Fruit fly (Drosophila melanogaster) whole organism, adult: ENCODE measurements around the gene CG31915.

Experiments
- CG11617 ChIP-seq: fragments of 200-800 bp; sonication (Bioruptor generic); optimal IDR thresholded peaks from 2 replicates; lab custom pipeline; 2017; ENCODE audit warnings: mild to moderate bottlenecking, missing biosample characterization, missing genetic modification reagents, missing genetic modification characterization
- CG12768 ChIP-seq: fragments of 200-800 bp; sonication (Bioruptor generic); optimal IDR thresholded peaks from 2 replicates; lab custom pipeline; 2017; ENCODE audit warnings: missing biosample characterization, missing genetic modification characterization, mild to moderate bottlenecking, moderate library complexity, missing genetic modification reagents
- CG14711 ChIP-seq: fragments of 200-800 bp; sonication (Bioruptor generic); optimal IDR thresholded peaks from 2 replicates; lab custom pipeline; 2018; ENCODE audit warnings: missing biosample characterization, mild to moderate bottlenecking, missing genetic modification characterization, moderate library complexity
- CG1620 ChIP-seq: fragments of 200-800 bp; sonication (Bioruptor generic); optimal IDR thresholded peaks from 2 replicates; lab custom pipeline; 2016; ENCODE audit warnings: missing biosample characterization, missing genetic modification characterization
- CG33017 ChIP-seq: fragments of 200-800 bp; sonication (Bioruptor generic); optimal IDR thresholded peaks from 2 replicates; lab custom pipeline; 2018; ENCODE audit warnings: missing biosample characterization, mild to moderate bottlenecking, missing genetic modification characterization, moderate library complexity
- CG5204 ChIP-seq: fragments of 200-800 bp; sonication (Bioruptor generic); optimal IDR thresholded peaks from 2 replicates; lab custom pipeline; 2016; ENCODE audit warnings: missing biosample characterization, missing genetic modification characterization
- CG7045 ChIP-seq: fragments of 200-800 bp; sonication (Bioruptor generic); optimal IDR thresholded peaks from 2 replicates; lab custom pipeline; 2017; ENCODE audit warnings: missing biosample characterization, mild to moderate bottlenecking, missing genetic modification characterization
- CG7101 ChIP-seq: fragments of 200-800 bp; sonication (Bioruptor generic); optimal IDR thresholded peaks from 2 replicates; lab custom pipeline; 2018; ENCODE audit warnings: missing biosample characterization, mild to moderate bottlenecking, missing genetic modification characterization, moderate library complexity
- Clk ChIP-seq: fragments of 200-800 bp; sonication (Bioruptor generic); optimal IDR thresholded peaks from 2 replicates; lab custom pipeline; 2017; ENCODE audit warnings: missing biosample characterization, missing genetic modification characterization
- Crg-1 ChIP-seq: fragments of 200-800 bp; sonication (Bioruptor generic); optimal IDR thresholded peaks from 2 replicates; lab custom pipeline; 2016; ENCODE audit warnings: missing biosample characterization, missing genetic modification characterization
- Hr96 ChIP-seq: fragments of 200-800 bp; sonication (Bioruptor generic); optimal IDR thresholded peaks from 2 replicates; lab custom pipeline; 2016; ENCODE audit warnings: missing biosample characterization, missing genetic modification characterization
- Mnt ChIP-seq: fragments of 200-800 bp; sonication (Bioruptor generic); optimal IDR thresholded peaks from 2 replicates; lab custom pipeline; 2016; ENCODE audit warnings: missing biosample characterization, mild to moderate bottlenecking, missing genetic modification characterization
- bab1 ChIP-seq: fragments of 200-800 bp; sonication (Bioruptor generic); optimal IDR thresholded peaks from 3 replicates; lab custom pipeline; 2019; ENCODE audit warnings: missing biosample characterization, mild to moderate bottlenecking, missing genetic modification characterization, moderate library complexity
- cic ChIP-seq: fragments of 200-800 bp; sonication (Bioruptor generic); optimal IDR thresholded peaks from 2 replicates; lab custom pipeline; 2017; ENCODE audit warnings: missing biosample characterization, mild to moderate bottlenecking, missing genetic modification characterization, moderate library complexity
- kay ChIP-seq: fragments of 200-800 bp; sonication (Bioruptor generic); peaks from one replicate; lab custom pipeline; 2016; ENCODE audit warnings: missing biosample characterization, missing genetic modification characterization, borderline replicate concordance
- ovo ChIP-seq: fragments of 200-800 bp; sonication (Bioruptor generic); optimal IDR thresholded peaks from 2 replicates; lab custom pipeline; 2016; ENCODE audit warnings: missing biosample characterization, missing genetic modification characterization
- tj ChIP-seq: fragments of 200-800 bp; sonication (Bioruptor generic); optimal IDR thresholded peaks from 3 replicates; lab custom pipeline; 2017; ENCODE audit warnings: missing biosample characterization, mild to moderate bottlenecking, missing genetic modification characterization, moderate library complexity
- toe ChIP-seq: fragments of 200-800 bp; sonication (Bioruptor generic); optimal IDR thresholded peaks from 2 replicates; lab custom pipeline; 2016; ENCODE audit warnings: missing biosample characterization, missing genetic modification characterization

CG31915 gene

DNA sequence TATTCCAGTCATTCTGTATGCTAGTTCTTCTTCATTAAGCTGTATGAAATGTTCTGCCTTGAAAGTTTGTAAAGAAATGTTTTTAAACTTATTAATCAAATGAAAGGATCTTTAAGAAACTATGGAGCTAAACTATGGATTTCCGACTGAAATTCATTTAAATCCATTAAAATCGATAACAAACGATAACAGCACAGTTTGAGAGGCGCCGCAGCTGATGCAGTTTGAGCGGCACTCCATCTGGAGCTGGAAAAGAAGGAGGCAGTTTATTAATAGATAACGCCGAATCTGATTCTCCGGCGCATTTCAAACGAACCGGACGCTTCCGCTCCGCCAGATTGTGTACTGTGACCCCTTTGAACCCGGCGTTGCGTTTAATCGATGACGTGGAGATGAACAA is at the start of gene CG31915:
TSS of gene CG31915 (plus strand) at position 263 of the 400 bp plus-strand sequence.
- no peak for TF ChIP-seq kay (GFP tag; lab: Kevin White, UChicago)

DNA sequence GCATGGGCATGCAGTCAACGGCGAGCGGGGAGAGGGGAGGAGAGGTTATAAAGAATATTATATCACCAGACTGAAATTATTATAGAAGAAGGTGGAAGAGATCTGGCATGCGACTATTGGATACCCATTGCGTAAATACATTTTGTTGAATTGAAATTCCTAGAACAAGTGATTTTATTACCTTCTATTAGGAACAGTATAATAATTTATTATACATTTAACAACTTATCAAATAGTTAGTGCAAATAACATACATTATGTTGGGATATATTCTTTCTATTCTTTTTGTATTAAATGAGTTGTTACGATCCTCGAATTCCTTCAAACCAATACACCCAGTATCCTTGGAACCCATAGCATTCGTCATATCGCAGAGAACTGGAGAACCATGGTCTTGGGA is 49.6 kb upstream of the CG31915 start:
- TF ChIP-seq Mnt (no peak), cic (GFP tag; lab: Kevin White, UChicago) (no peak), Hr96 (no peak), CG7101 (no peak), CG12768 (GFP tag; lab: Kevin White, UChicago) (no peak)

DNA sequence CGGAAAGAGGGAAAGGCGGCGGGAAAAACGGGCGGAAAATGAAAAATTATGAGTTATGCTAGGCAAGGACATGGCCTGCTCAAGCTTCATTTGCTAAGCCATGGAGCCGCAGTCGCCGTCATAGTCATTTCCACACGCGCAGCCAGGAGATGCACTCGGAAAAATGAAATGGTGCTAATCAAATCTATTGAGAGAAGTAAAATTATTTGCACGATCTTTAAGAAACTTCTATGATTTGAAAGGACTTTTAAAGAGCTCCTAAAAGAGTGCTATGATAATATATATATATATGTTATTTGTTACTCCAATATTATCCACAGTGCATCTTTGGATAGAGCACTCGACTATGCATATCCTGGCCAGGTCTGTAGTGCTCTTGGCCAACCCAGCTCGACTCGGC is 48.8 kb upstream of the CG31915 start:
- TF ChIP-seq CG11617 (GFP tag; lab: Kevin White, UChicago) (no peak), bab1 (GFP tag; lab: Kevin White, UChicago) (no peak), tj (no peak), kay (GFP tag; lab: Kevin White, UChicago) (no peak), CG7045 (GFP tag; lab: Kevin White, UChicago) (no peak)

DNA sequence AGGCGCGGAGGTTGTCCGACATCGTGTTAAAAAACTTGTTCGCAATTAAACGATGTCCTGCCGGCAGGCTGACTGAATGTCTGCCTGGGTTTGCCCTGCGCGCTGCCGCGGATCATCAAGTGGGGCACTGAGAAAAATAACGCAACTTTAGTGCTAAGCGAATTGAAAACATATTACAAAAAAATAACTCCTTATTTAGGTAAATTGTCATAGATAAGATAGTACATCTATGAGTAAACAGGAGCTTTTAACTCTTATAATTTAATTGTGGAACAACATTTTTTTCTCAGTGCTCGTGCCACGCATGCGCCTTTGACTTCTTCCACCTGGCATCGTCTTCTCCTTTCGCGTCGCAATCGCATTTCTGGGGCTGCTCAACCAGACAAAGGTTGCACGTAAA is 48.0 kb upstream of the CG31915 start:
- TF ChIP-seq CG12768 (GFP tag; lab: Kevin White, UChicago) (no peak), CG33017 (tag; lab: Kevin White, UChicago) (no peak), toe (GFP tag; lab: Kevin White, UChicago) (no peak), bab1 (GFP tag; lab: Kevin White, UChicago) (no peak), CG11617 (GFP tag; lab: Kevin White, UChicago) (no peak), CG14711 (tag; lab: Kevin White, UChicago) (no peak), Clk (GFP tag; lab: Kevin White, UChicago) (no peak), CG1620 (no peak)

DNA sequence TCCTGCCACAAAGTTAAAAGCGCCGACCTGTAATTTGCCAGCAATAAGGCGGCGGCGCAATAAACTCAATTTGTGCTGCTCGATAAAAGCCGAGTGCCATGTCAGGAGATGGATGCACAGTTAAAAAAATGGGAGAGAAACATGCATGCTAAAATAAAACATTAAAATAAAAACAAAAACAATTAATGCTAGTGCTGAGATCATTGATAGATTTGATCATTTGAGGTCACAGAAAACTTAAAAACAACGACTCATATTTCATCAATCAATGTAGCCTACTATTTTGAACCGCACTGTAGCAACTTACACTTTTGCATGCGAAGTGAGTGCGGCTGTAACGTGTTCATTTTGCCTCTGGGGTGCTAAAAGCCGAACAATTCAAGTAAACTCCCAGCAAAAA is 44.8 kb upstream of the CG31915 start:
- TF ChIP-seq CG7045 (GFP tag; lab: Kevin White, UChicago): no peak

DNA sequence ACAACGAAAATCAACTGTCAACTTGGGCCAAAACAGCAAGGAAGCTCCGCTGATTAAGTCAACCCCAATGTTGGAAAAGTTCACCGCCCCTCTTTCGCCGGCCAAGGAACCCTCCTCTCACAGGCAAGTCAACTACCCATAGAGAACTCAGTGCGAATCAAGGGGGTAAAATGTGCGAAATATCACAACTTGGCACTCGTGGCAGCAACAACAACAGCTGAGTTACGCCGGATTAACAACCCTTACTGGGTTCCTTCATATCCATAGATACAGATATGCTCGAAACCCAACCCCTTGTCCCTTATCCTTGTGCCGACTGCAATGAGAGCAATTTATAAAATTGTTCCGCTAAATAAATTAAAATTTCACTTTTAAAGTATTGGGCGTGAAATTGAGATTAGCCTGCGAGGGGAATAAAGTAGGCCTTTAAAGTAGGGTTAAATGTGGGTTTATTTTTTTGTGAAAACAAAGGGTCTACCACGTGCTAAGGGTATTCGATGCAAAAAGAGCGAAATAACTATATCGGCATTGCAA is 38.8 kb upstream of the CG31915 start:
- TF ChIP-seq ovo (GFP tag; lab: Kevin White, UChicago) (no peak), Crg-1 (GFP tag; lab: Kevin White, UChicago) (no peak), CG14711 (tag; lab: Kevin White, UChicago) (no peak), CG33017 (tag; lab: Kevin White, UChicago) (no peak), cic (GFP tag; lab: Kevin White, UChicago) (no peak), CG7101 (no peak), toe (GFP tag; lab: Kevin White, UChicago) (no peak), bab1 (GFP tag; lab: Kevin White, UChicago) (no peak), Hr96 (no peak), CG1620 (no peak)

DNA sequence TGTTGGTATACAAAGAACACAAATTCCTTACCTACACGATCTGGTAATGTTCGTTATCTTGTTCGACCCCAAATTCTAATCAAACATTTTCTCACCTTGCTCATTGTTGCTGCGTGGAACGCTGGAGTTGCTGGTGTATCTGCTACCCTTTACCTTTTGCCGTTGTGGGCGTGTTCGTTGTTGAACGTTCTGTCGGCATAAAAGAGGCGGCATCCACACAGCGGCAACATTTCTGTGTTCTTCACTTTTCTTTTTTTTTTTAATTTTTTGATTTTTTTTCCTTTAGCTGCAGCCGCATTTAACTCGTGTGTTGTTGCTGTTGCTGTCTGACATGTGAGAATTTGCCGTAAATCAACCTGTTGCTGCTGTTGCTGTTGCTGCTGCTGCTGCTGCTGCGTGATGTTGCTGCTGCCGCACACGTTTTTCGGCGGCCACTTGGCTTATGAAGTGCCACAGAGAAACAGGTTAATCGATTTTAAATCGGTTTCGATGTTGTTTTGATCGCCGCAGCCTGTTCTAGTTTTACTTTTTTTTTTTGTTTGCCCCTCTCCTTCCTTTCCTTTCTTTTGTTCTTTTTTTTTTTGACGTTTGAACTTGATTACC is 38.1 kb upstream of the CG31915 start:
- TF ChIP-seq toe (GFP tag; lab: Kevin White, UChicago) (no peak), Hr96 (no peak), bab1 (GFP tag; lab: Kevin White, UChicago) (no peak), tj (no peak), Mnt (no peak), CG7101 (no peak), kay (GFP tag; lab: Kevin White, UChicago) (no peak), CG1620 (no peak), CG11617 (GFP tag; lab: Kevin White, UChicago) (no peak), CG5204 (GFP tag; lab: Kevin White, UChicago) (no peak), CG33017 (tag; lab: Kevin White, UChicago) (no peak)

DNA sequence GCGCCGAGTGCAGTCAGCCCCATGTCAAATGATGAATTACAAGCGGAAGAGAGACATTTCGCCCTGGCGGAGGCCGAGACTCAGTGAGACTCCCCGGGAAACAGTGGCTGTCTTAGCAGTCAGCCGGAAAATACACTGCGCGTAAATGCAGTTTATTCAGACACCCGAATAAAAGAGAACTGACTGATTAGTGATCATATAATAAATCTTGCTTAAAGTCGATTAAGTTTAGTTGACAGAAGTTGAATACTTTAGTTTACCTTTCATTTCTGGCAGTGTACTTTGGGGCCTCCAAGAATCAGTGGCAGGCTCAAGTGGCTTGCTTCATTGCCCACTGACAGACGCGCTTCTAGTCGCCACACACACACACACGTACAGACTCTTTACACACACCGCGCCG is 36.7 kb upstream of the CG31915 start:
- TF ChIP-seq Mnt (no peak), toe (GFP tag; lab: Kevin White, UChicago) (no peak)

DNA sequence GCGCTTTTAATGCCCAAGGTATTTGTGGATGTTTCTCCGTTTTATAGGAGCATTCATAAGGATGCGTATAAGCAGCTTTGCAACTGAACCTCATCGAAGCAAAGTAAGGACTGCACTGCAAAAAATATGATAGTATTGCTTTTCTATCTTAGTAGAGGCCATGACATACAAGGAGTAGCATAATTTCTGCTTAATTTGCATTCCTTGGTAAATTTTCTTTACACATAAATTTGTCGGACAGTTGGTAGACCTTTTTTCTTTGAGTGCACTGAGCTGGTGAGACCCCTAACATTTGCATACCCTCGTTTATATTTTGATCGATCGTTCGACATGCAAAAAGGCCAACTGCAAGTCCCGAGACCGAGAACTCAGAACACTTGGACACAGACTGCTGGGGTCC is 35.0 kb upstream of the CG31915 start:
- no peak for TF ChIP-seq CG12768 (GFP tag; lab: Kevin White, UChicago)
- no peak for TF ChIP-seq CG5204 (GFP tag; lab: Kevin White, UChicago)
- TF ChIP-seq tj: no peak
- TF ChIP-seq cic (GFP tag; lab: Kevin White, UChicago): no peak
- TF ChIP-seq CG14711 (tag; lab: Kevin White, UChicago): no peak
- TF ChIP-seq bab1 (GFP tag; lab: Kevin White, UChicago): no peak
- no peak for TF ChIP-seq kay (GFP tag; lab: Kevin White, UChicago)
- TF ChIP-seq CG7101: no peak
